Fruit fly (Drosophila melanogaster): Measurements from ENCODE around the gene Taf4.

The Taf4 gene

dm6 chr3L:16161131-16161530 is 48.1 kb downstream of the Taf4 start:
- TF ChIP-seq CG8089 (GFP tag; optimal IDR thresholded peaks at IDR 0.05) (no peak), ftz-f1 (GFP tag; optimal IDR thresholded peaks at IDR 0.05) (peak; percentile 45), CG15514 (GFP tag; optimal IDR thresholded peaks at IDR 0.05) (no peak), br (optimal IDR thresholded peaks at IDR 0.05) (no peak), CG3838 (GFP tag; optimal IDR thresholded peaks at IDR 0.05) (no peak), luna (GFP tag; optimal IDR thresholded peaks at IDR 0.05) (no peak), exex (tag; optimal IDR thresholded peaks at IDR 0.05) (peak; percentile 73), Stat92E (GFP tag; optimal IDR thresholded peaks at IDR 0.05) (no peak), sens (GFP tag) (peak; percentile 12), gt (GFP tag; IDR thresholded peaks at IDR 0.05) (no peak), CG1832 (GFP tag; optimal IDR thresholded peaks at IDR 0.05) (no peak), ap (GFP tag; IDR thresholded peaks at IDR 0.05) (no peak), org-1 (GFP tag; optimal IDR thresholded peaks at IDR 0.05) (no peak), CG10321 (GFP tag; IDR thresholded peaks at IDR 0.05) (0 out of 2 replicates have a peak, but pooled peaks have one; percentile 9), CG12769 (tag; optimal IDR thresholded peaks at IDR 0.05) (no peak), repo (GFP tag; optimal IDR thresholded peaks at IDR 0.05) (no peak), sug (tag; optimal IDR thresholded peaks at IDR 0.05) (peak; percentile 31), Opbp (GFP tag; IDR thresholded peaks at IDR 0.05; ENCODE audit: partially characterized antibody) (no peak), zen2 (GFP tag; IDR thresholded peaks at IDR 0.05; ENCODE audit: partially characterized antibody) (0 out of 3 replicates have a peak, but pooled peaks have one; percentile 7), bowl (GFP tag; IDR thresholded peaks at IDR 0.05) (no peak), CG10431 (GFP tag; optimal IDR thresholded peaks at IDR 0.05) (peak; percentile 26), Med (GFP tag) (peak; percentile 21), CG10462 (GFP tag; optimal IDR thresholded peaks at IDR 0.05) (no peak), Hr3 (GFP tag; optimal IDR thresholded peaks at IDR 0.05) (no peak), ATbp (GFP tag; optimal IDR thresholded peaks at IDR 0.05) (no peak), Hr39 (optimal IDR thresholded peaks at IDR 0.05) (no peak), NfI (GFP tag; optimal IDR thresholded peaks at IDR 0.05) (no peak), vvl (GFP tag; IDR thresholded peaks at IDR 0.05) (no peak), CG3726 (GFP tag; IDR thresholded peaks at IDR 0.05) (no peak)

dm6 chr3L:16161847-16162556 is 49.0 kb downstream of the Taf4 start:
- TF ChIP-seq Elba2 (GFP tag; optimal IDR thresholded peaks at IDR 0.05) (no peak), fd64A (GFP tag; optimal IDR thresholded peaks at IDR 0.05) (no peak), Six4 (GFP tag; optimal IDR thresholded peaks at IDR 0.05) (peak; percentile 37), CG13624 (GFP tag; optimal IDR thresholded peaks at IDR 0.05) (peak; percentile 76), CG17912 (GFP tag; optimal IDR thresholded peaks at IDR 0.05) (no peak), otp (GFP tag; IDR thresholded peaks at IDR 0.05) (no peak), Hr39 (optimal IDR thresholded peaks at IDR 0.05) (no peak), CG12219 (GFP tag; optimal IDR thresholded peaks at IDR 0.05) (peak; percentile 69), CG6272 (GFP tag; IDR thresholded peaks at IDR 0.05) (no peak), CG2116 (GFP tag; optimal IDR thresholded peaks at IDR 0.05) (peak; percentile 34), D (optimal IDR thresholded peaks at IDR 0.05) (no peak), D (GFP tag; optimal IDR thresholded peaks at IDR 0.05) (peak; percentile 57), CG2875 (GFP tag; optimal IDR thresholded peaks at IDR 0.05) (peak; percentile 27), CG15601 (tag; optimal IDR thresholded peaks at IDR 0.05) (peak; percentile 80), CG10431 (GFP tag; optimal IDR thresholded peaks at IDR 0.05) (peak; percentile 42), tx (GFP tag; optimal IDR thresholded peaks at IDR 0.05) (peak; percentile 40), CG1233 (GFP tag; optimal IDR thresholded peaks at IDR 0.05) (peak; percentile 51), Spps (tag; optimal IDR thresholded peaks at IDR 0.05) (peak; percentile 10), Trl (optimal IDR thresholded peaks at IDR 0.05) (peak; percentile 57 to 87), Trl (GFP tag; optimal IDR thresholded peaks at IDR 0.05) (peak; percentile 37), zfh1 (GFP tag; IDR thresholded peaks at IDR 0.05) (peak; percentile 40; the same call in 1 of the 3 replicates), CG7786 (GFP tag; optimal IDR thresholded peaks at IDR 0.05) (peak; percentile 84), CG8944 (GFP tag; optimal IDR thresholded peaks at IDR 0.05) (peak; percentile 33), lov (optimal IDR thresholded peaks at IDR 0.05) (no peak), lov (GFP tag; IDR thresholded peaks at IDR 0.05) (no peak), gce (GFP tag; IDR thresholded peaks at IDR 0.05) (peak; percentile 27; the same call in 1 of the 3 replicates)

All from whole organism, embryonic.